Fruit fly (Drosophila melanogaster): ENCODE data around the gene CG1571.

The CG1571 gene

dm6 chrX:8100026-8100825 is 24.5 kb downstream of the CG1571 start:
- TF ChIP-seq Sin3A (optimal IDR thresholded peaks at IDR 0.05) (no peak), ttk (optimal IDR thresholded peaks at IDR 0.05) (no peak), Myc (optimal IDR thresholded peaks at IDR 0.05) (no peak), insv (optimal IDR thresholded peaks at IDR 0.05) (no peak), h (optimal IDR thresholded peaks at IDR 0.05) (no peak), psq (optimal IDR thresholded peaks at IDR 0.05) (no peak)

dm6 chrX:8100826-8101079 is 25.1 kb downstream of the CG1571 start:
- TF ChIP-seq Sin3A (optimal IDR thresholded peaks at IDR 0.05) (no peak), insv (optimal IDR thresholded peaks at IDR 0.05) (no peak), ttk (optimal IDR thresholded peaks at IDR 0.05) (no peak), h (optimal IDR thresholded peaks at IDR 0.05) (no peak), Myc (optimal IDR thresholded peaks at IDR 0.05) (no peak), psq (optimal IDR thresholded peaks at IDR 0.05) (no peak)

dm6 chrX:8101479-8102198 is 26.0 kb downstream of the CG1571 start, which contains the start of gene CG2258:
Gene CG2258 (minus strand): TSS chrX:8102095.
- no peak for TF ChIP-seq Myc (optimal IDR thresholded peaks at IDR 0.05)
- TF ChIP-seq Sin3A (optimal IDR thresholded peaks at IDR 0.05) = no peak
- no peak for TF ChIP-seq insv (optimal IDR thresholded peaks at IDR 0.05)
- TF ChIP-seq psq (optimal IDR thresholded peaks at IDR 0.05) = no peak
- TF ChIP-seq ttk (optimal IDR thresholded peaks at IDR 0.05) = no peak
- no peak for TF ChIP-seq h (optimal IDR thresholded peaks at IDR 0.05)

- TF ChIP-seq Sin3A (optimal IDR thresholded peaks at IDR 0.05) (no peak), insv (optimal IDR thresholded peaks at IDR 0.05) (no peak), ttk (optimal IDR thresholded peaks at IDR 0.05) (no peak)
Measured at dm6 chrX:8106281-8107050, 30.8 kb downstream of the CG1571 start.

- no peak for TF ChIP-seq Sin3A (optimal IDR thresholded peaks at IDR 0.05)
Measured at dm6 chrX:8107936-8108335, 32.3 kb downstream of the CG1571 start.

- TF ChIP-seq insv (optimal IDR thresholded peaks at IDR 0.05) = no peak
- no peak for TF ChIP-seq Myc (optimal IDR thresholded peaks at IDR 0.05)
- TF ChIP-seq ttk (optimal IDR thresholded peaks at IDR 0.05) = no peak
- no peak for TF ChIP-seq h (optimal IDR thresholded peaks at IDR 0.05)
- no peak for TF ChIP-seq Sin3A (optimal IDR thresholded peaks at IDR 0.05)
- no peak for TF ChIP-seq psq (optimal IDR thresholded peaks at IDR 0.05)
Measured at dm6 chrX:8110984-8111383, 35.3 kb downstream of the CG1571 start.

dm6 chrX:8112715-8113114 is 37.0 kb downstream of the CG1571 start:
- no peak for TF ChIP-seq ttk (optimal IDR thresholded peaks at IDR 0.05)

- TF ChIP-seq insv (optimal IDR thresholded peaks at IDR 0.05) = no peak
- TF ChIP-seq h (optimal IDR thresholded peaks at IDR 0.05) = no peak
- TF ChIP-seq Myc (optimal IDR thresholded peaks at IDR 0.05) = no peak
- no peak for TF ChIP-seq Sin3A (optimal IDR thresholded peaks at IDR 0.05)
- no peak for TF ChIP-seq ttk (optimal IDR thresholded peaks at IDR 0.05)
- TF ChIP-seq psq (optimal IDR thresholded peaks at IDR 0.05) = no peak
Measured at dm6 chrX:8113386-8114279, 38.0 kb downstream of the CG1571 start.

- TF ChIP-seq Sin3A (optimal IDR thresholded peaks at IDR 0.05) (no peak), ttk (optimal IDR thresholded peaks at IDR 0.05) (no peak), Myc (optimal IDR thresholded peaks at IDR 0.05) (no peak), h (optimal IDR thresholded peaks at IDR 0.05) (no peak), psq (optimal IDR thresholded peaks at IDR 0.05) (no peak)
Measured at dm6 chrX:8114476-8115342, 39.0 kb downstream of the CG1571 start.

- TF ChIP-seq ttk (optimal IDR thresholded peaks at IDR 0.05) = no peak
- TF ChIP-seq psq (optimal IDR thresholded peaks at IDR 0.05) = no peak
- TF ChIP-seq Sin3A (optimal IDR thresholded peaks at IDR 0.05) = no peak
- TF ChIP-seq insv (optimal IDR thresholded peaks at IDR 0.05) = no peak
- no peak for TF ChIP-seq h (optimal IDR thresholded peaks at IDR 0.05)
- no peak for TF ChIP-seq Myc (optimal IDR thresholded peaks at IDR 0.05)
Measured at dm6 chrX:8115343-8115676, 39.6 kb downstream of the CG1571 start.

dm6 chrX:8115717-8116311 is 40.1 kb downstream of the CG1571 start, which contains the start of gene Gclc:
Gene Gclc (minus strand): TSS chrX:8116147.
- no peak for TF ChIP-seq Myc (optimal IDR thresholded peaks at IDR 0.05)
- TF ChIP-seq psq (optimal IDR thresholded peaks at IDR 0.05) = no peak
- TF ChIP-seq insv (optimal IDR thresholded peaks at IDR 0.05) = no peak
- TF ChIP-seq ttk (optimal IDR thresholded peaks at IDR 0.05) = no peak
